Fruit fly (Drosophila melanogaster): ENCODE results near the gene CG4287.

dm6 chr3R:15925329-15925728, 38.3 kb downstream of the CG4287 start, which contains the start of gene CG34276:
- no peak for TF ChIP-seq emc (GFP tag; optimal IDR thresholded peaks at IDR 0.05)
- no peak for TF ChIP-seq cas (GFP tag; IDR thresholded peaks at IDR 0.05)
- TF ChIP-seq CG33213 (GFP tag; optimal IDR thresholded peaks at IDR 0.05): no peak
- TF ChIP-seq Stat92E (GFP tag; optimal IDR thresholded peaks at IDR 0.05): no peak
- no peak for TF ChIP-seq mirr (GFP tag; optimal IDR thresholded peaks at IDR 0.05)
- TF ChIP-seq Oaz (GFP tag; IDR thresholded peaks at IDR 0.05): no peak
- no peak for TF ChIP-seq sima (GFP tag; optimal IDR thresholded peaks at IDR 0.05)
- TF ChIP-seq E2f1 (GFP tag; IDR thresholded peaks at IDR 0.05): no peak
- TF ChIP-seq insv (GFP tag; optimal IDR thresholded peaks at IDR 0.05): no peak
- TF ChIP-seq CG4730 (GFP tag; IDR thresholded peaks at IDR 0.05): no peak
